Worm (Caenorhabditis elegans) whole organism, L3 larva: Measurements from ENCODE around the gene R12H7.4.

Source experiments
- aly-2 ChIP-seq: fragments of 150-350 bp; optimal IDR thresholded peaks from 2 replicates; lab custom pipeline; 2014; ENCODE audit warnings: missing biosample characterization, missing genetic modification characterization
- ceh-16 ChIP-seq: sonication (generic microtip); optimal IDR thresholded peaks from 2 replicates; lab custom pipeline; 2017; ENCODE audit warnings: missing biosample characterization, missing genetic modification characterization
- ceh-9 ChIP-seq: sonication (generic microtip); optimal IDR thresholded peaks from 2 replicates; lab custom pipeline; 2018; ENCODE audit warnings: missing biosample characterization, missing genetic modification characterization
- elt-3 ChIP-seq, 3 experiments: fragments of 150-350 bp in 1 of 3; sonication (generic microtip) in 2 of 3; optimal IDR thresholded peaks; 2 replicates in 2 of 3; 4 replicates in 1 of 3; lab custom pipeline; 2014 to 2017; ENCODE audit warnings: missing biosample characterization in 3 of 3, missing genetic modification characterization in 3 of 3
- fos-1 ChIP-seq: fragments of 150-350 bp; optimal IDR thresholded peaks from 2 replicates; lab custom pipeline; 2014; ENCODE audit warnings: missing biosample characterization, missing genetic modification characterization
- jun-1 ChIP-seq: fragments of 150-350 bp; optimal IDR thresholded peaks from 2 replicates; lab custom pipeline; 2014; ENCODE audit warnings: missing biosample characterization, missing genetic modification reagents, missing genetic modification characterization
- mml-1 ChIP-seq: fragments of 150-350 bp; sonication (generic microtip); optimal IDR thresholded peaks from 3 replicates; lab custom pipeline; 2014; ENCODE audit warnings: missing biosample characterization, missing genetic modification characterization
- nhr-12 ChIP-seq: fragments of 150-350 bp; optimal IDR thresholded peaks from 2 replicates; lab custom pipeline; 2014; ENCODE audit warnings: missing biosample characterization, missing genetic modification characterization
- pha-4 ChIP-seq: fragments of 150-350 bp; optimal IDR thresholded peaks from 2 replicates; lab custom pipeline; 2014; ENCODE audit warnings: missing biosample characterization, missing genetic modification reagents, missing genetic modification characterization
- pqm-1 ChIP-seq: fragments of 150-350 bp; optimal IDR thresholded peaks from 2 replicates; lab custom pipeline; 2017; ENCODE audit warnings: missing biosample characterization, missing genetic modification characterization, inconsistent platforms
- snpc-4 ChIP-seq: fragments of 150-350 bp; optimal IDR thresholded peaks from 2 replicates; lab custom pipeline; 2014; ENCODE audit warnings: missing biosample characterization, missing genetic modification characterization
- tbx-2 ChIP-seq: sonication (generic microtip); optimal IDR thresholded peaks from 2 replicates; lab custom pipeline; 2016; ENCODE audit warnings: mild to moderate bottlenecking, missing genetic modification characterization, missing compliant biosample characterization
- unc-39 ChIP-seq: sonication (generic microtip); optimal IDR thresholded peaks from 4 replicates; lab custom pipeline; 2017; ENCODE audit warnings: missing biosample characterization, missing genetic modification characterization

DNA sequence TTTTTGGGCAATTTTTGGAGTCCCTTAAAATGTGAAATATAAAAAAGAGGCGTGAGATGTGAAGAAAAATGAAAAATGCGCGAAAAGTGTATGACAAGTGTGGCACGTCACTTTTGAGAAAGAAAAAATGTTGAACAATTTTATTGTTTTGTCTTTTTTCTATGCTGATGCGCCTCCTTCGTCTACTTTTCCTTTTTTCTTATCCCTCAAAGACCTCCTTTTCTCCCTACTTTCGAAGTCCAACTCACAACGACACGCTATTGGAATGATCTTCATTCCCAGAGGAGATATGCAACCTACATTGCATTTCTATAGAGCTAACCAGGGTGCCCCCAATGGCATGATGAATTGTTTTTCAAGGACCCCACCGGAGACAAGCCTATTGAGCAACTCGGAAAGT lies 10.9 kb upstream of the R12H7.4 start:
- TF ChIP-seq pha-4 (tag; lab: Kevin White, UChicago), result no peak
- TF ChIP-seq aly-2, result no peak
- TF ChIP-seq nhr-12 (tag; lab: Kevin White, UChicago), result no peak
- no peak for TF ChIP-seq unc-39 (tag; lab: Kevin White, UChicago)
- TF ChIP-seq jun-1 (tag; lab: Kevin White, UChicago), result no peak
- no peak for TF ChIP-seq ceh-9 (tag; lab: Kevin White, UChicago)
- no peak for TF ChIP-seq snpc-4
- TF ChIP-seq mml-1 (tag; lab: Kevin White, UChicago), result no peak
- no peak for TF ChIP-seq ceh-16 (tag; lab: Kevin White, UChicago)
- no peak for TF ChIP-seq fos-1 (tag; lab: Kevin White, UChicago)
- TF ChIP-seq pqm-1 (tag; lab: Kevin White, UChicago), result no peak
- TF ChIP-seq elt-3 (tag; optimal IDR thresholded peaks at IDR 0.05; lab: Kevin White, UChicago), result no peak
- TF ChIP-seq tbx-2 (tag; lab: Kevin White, UChicago), result no peak
